Worm (Caenorhabditis elegans) whole organism, mixed stage, embryonic: ENCODE data around the gene C01G12.5.

Experiments
- M03D4.4 ChIP-seq: sonication (generic microtip); optimal IDR thresholded peaks from 2 replicates; lab custom pipeline; 2017; ENCODE audit warnings: mild to moderate bottlenecking, missing genetic modification characterization, missing compliant biosample characterization
- bed-3 ChIP-seq: fragments of 200-800 bp; sonication (Bioruptor generic); optimal IDR thresholded peaks from 3 replicates; lab custom pipeline; 2018; ENCODE audit warnings: mild to moderate bottlenecking, missing genetic modification characterization, moderate library complexity, missing compliant biosample characterization
- blmp-1 ChIP-seq: fragments of 150-350 bp; optimal IDR thresholded peaks from 2 replicates; lab custom pipeline; 2014; ENCODE audit warnings: missing biosample characterization, missing genetic modification characterization
- ceh-39 ChIP-seq: fragments of 150-350 bp; optimal IDR thresholded peaks from 2 replicates; lab custom pipeline; 2014; ENCODE audit warnings: missing biosample characterization, missing genetic modification characterization
- ceh-43 ChIP-seq: fragments of 200-800 bp; sonication (Bioruptor generic); optimal IDR thresholded peaks from 2 replicates; lab custom pipeline; 2018; ENCODE audit warnings: mild to moderate bottlenecking, missing genetic modification characterization, moderate library complexity, missing compliant biosample characterization
- ceh-83 ChIP-seq: fragments of 200-800 bp; sonication (Bioruptor generic); optimal IDR thresholded peaks from 2 replicates; lab custom pipeline; 2018; ENCODE audit warnings: mild to moderate bottlenecking, missing genetic modification characterization, missing compliant biosample characterization
- cnd-1 ChIP-seq: fragments of 200-800 bp; sonication (Bioruptor generic); optimal IDR thresholded peaks from 2 replicates; lab custom pipeline; 2018; ENCODE audit warnings: mild to moderate bottlenecking, missing genetic modification characterization, missing compliant biosample characterization
- drap-1 ChIP-seq: fragments of 200-800 bp; sonication (Bioruptor generic); optimal IDR thresholded peaks from 3 replicates; lab custom pipeline; 2018; ENCODE audit warnings: mild to moderate bottlenecking, missing genetic modification characterization, missing compliant biosample characterization
- elt-1 ChIP-seq: sonication (generic microtip); optimal IDR thresholded peaks from 2 replicates; lab custom pipeline; 2017; ENCODE audit warnings: missing genetic modification characterization, mild to moderate bottlenecking, missing compliant biosample characterization, antibody characterized with exemption, moderate library complexity, borderline replicate concordance; ENCODE audit not compliant: insufficient read depth
- elt-3 ChIP-seq: fragments of 150-350 bp; optimal IDR thresholded peaks from 2 replicates; lab custom pipeline; 2014; ENCODE audit warnings: missing biosample characterization, missing genetic modification characterization
- flh-1 ChIP-seq: fragments of 200-800 bp; sonication (Bioruptor generic); optimal IDR thresholded peaks from 2 replicates; lab custom pipeline; 2018; ENCODE audit warnings: mild to moderate bottlenecking, missing genetic modification characterization, moderate library complexity, missing compliant biosample characterization
- ham-2 ChIP-seq: fragments of 200-800 bp; sonication (Bioruptor generic); optimal IDR thresholded peaks from 2 replicates; lab custom pipeline; 2018; ENCODE audit warnings: mild to moderate bottlenecking, missing genetic modification characterization, missing compliant biosample characterization
- hlh-1 ChIP-seq: fragments of 150-350 bp; optimal IDR thresholded peaks from 2 replicates; lab custom pipeline; 2014; ENCODE audit warnings: missing biosample characterization, missing genetic modification reagents, missing genetic modification characterization
- lin-32 ChIP-seq: fragments of 200-800 bp; sonication (Bioruptor generic); optimal IDR thresholded peaks from 2 replicates; lab custom pipeline; 2018; ENCODE audit warnings: mild to moderate bottlenecking, missing genetic modification characterization, missing compliant biosample characterization
- mab-5 ChIP-seq: fragments of 150-350 bp; optimal IDR thresholded peaks from 2 replicates; lab custom pipeline; 2014; ENCODE audit warnings: missing biosample characterization, missing genetic modification characterization
- mep-1 ChIP-seq: fragments of 150-350 bp; optimal IDR thresholded peaks from 2 replicates; lab custom pipeline; 2017; ENCODE audit warnings: missing biosample characterization, missing genetic modification reagents, missing genetic modification characterization, inconsistent platforms
- mls-2 ChIP-seq: sonication (generic microtip); optimal IDR thresholded peaks from 2 replicates; lab custom pipeline; 2016; ENCODE audit warnings: mild to moderate bottlenecking, missing genetic modification characterization, moderate library complexity, missing compliant biosample characterization
- nhr-12 ChIP-seq: fragments of 150-350 bp; optimal IDR thresholded peaks from 2 replicates; lab custom pipeline; 2014; ENCODE audit warnings: missing biosample characterization, missing genetic modification characterization
- nhr-2 ChIP-seq: fragments of 150-350 bp; optimal IDR thresholded peaks from 2 replicates; lab custom pipeline; 2014; ENCODE audit warnings: missing biosample characterization, missing genetic modification characterization
- nhr-237 ChIP-seq: fragments of 150-350 bp; optimal IDR thresholded peaks from 2 replicates; lab custom pipeline; 2014; ENCODE audit warnings: missing biosample characterization, missing genetic modification characterization
- nhr-28 ChIP-seq: fragments of 150-350 bp; optimal IDR thresholded peaks from 2 replicates; lab custom pipeline; 2014; ENCODE audit warnings: missing biosample characterization, missing genetic modification characterization
- sem-2 ChIP-seq: fragments of 200-800 bp; sonication (Bioruptor generic); optimal IDR thresholded peaks from 2 replicates; lab custom pipeline; 2018; ENCODE audit warnings: mild to moderate bottlenecking, missing genetic modification characterization, missing compliant biosample characterization
- snpc-4 ChIP-seq: fragments of 150-350 bp; optimal IDR thresholded peaks from 2 replicates; lab custom pipeline; 2014; ENCODE audit warnings: missing biosample characterization, missing genetic modification characterization
- sptf-1 ChIP-seq: sonication (generic microtip); optimal IDR thresholded peaks from 2 replicates; lab custom pipeline; 2017; ENCODE audit warnings: mild to moderate bottlenecking, missing genetic modification characterization, moderate library complexity, missing compliant biosample characterization
- unc-120 ChIP-seq: sonication (generic microtip); optimal IDR thresholded peaks from 2 replicates; lab custom pipeline; 2017; ENCODE audit warnings: missing genetic modification characterization, missing compliant biosample characterization; ENCODE audit not compliant: poor library complexity, severe bottlenecking
- unc-39 ChIP-seq: fragments of 150-350 bp; optimal IDR thresholded peaks from 2 replicates; lab custom pipeline; 2014; ENCODE audit warnings: missing biosample characterization, missing genetic modification characterization
- unc-62 ChIP-seq: fragments of 150-350 bp; optimal IDR thresholded peaks from 2 replicates; lab custom pipeline; 2014; ENCODE audit warnings: missing biosample characterization, missing genetic modification reagents, missing genetic modification characterization
- zip-8 ChIP-seq: fragments of 150-350 bp; optimal IDR thresholded peaks from 2 replicates; lab custom pipeline; 2014; ENCODE audit warnings: missing biosample characterization, missing genetic modification characterization
- ztf-11 ChIP-seq: fragments of 150-350 bp; optimal IDR thresholded peaks from 2 replicates; lab custom pipeline; 2014; ENCODE audit warnings: missing biosample characterization, missing genetic modification characterization

The C01G12.5 gene

DNA sequence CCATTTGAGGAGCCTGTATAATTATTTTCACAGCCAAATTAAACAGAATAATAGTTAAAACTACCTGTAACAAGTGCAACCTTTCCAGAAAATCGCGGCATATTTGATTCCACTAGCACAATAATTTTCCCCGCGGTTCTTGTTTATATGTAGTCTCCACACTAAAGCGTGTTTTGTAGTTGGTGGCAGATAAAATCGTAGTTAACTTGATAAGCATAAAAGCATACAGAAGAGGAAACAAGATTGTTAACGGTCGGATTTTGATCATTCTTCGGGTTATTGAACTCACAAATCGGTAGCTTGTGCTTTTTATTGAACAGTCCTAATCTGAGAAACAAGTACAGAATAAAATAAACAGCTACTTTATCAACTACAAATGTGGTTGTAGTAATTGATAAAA lies at the start of gene C01G12.5:
C01G12.5 (minus strand) TSS at position 101 of the 400 bp plus-strand sequence.
- TF ChIP-seq sem-2 (GFP tag; lab: Kevin White, UChicago) (no peak), nhr-12 (no peak), unc-62 (no peak), M03D4.4 (tag; lab: Kevin White, UChicago) (no peak), flh-1 (GFP tag; lab: Kevin White, UChicago) (no peak)
- TF ChIP-seq, all 35 proteins: peak for 0

DNA sequence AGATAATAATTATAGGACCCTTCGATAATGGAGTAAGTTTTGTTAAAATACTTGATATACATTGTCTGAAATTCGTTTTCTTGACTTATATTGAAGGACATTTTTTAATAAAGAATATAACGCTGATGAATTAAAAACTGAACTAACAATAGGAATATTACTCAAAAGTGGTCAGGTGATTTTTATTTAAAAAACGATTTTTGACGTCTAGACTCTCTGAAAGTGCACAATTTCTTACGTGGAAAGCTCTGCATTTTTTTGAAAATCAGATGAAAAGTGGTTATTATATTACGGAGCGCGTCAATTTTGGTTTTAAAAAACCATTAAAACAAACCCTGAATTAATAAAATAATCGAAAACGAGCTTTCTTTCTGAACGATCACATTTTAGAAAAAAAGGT lies 49.4 kb upstream of the C01G12.5 start, which contains the start of gene sre-13:
sre-13 (minus strand) TSS at position 101 of the 400 bp plus-strand sequence.
- no peak for TF ChIP-seq elt-1 (tag; lab: Kevin White, UChicago)
- no peak for TF ChIP-seq mls-2
- no peak for TF ChIP-seq ham-2
- no peak for TF ChIP-seq hlh-1 (tag; lab: Kevin White, UChicago)
- TF ChIP-seq zip-8 (tag; lab: Kevin White, UChicago), result no peak
- no peak for TF ChIP-seq nhr-2 (tag; lab: Kevin White, UChicago)
- TF ChIP-seq snpc-4 (tag; lab: Kevin White, UChicago), result no peak
- no peak for TF ChIP-seq drap-1 (GFP tag; lab: Kevin White, UChicago)

DNA sequence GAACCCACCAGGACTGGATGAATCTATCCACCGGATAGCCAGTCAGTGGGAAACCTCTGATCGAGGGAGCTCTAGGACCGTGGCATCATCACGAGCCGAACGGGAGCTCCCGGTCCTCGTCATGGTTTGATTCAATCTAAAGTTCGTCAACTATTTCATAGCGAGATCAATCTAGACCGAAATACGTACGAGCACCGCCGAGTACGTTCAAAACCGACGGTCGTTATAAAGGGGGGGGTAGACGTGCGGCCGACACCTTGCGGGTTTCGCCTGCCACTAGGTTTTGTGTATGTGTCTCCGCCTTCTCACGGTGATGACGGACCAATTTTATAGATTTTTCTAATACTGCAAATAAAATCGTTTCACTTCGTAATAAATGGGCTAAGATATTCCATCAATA lies 48.6 kb upstream of the C01G12.5 start:
- peak; percentile 8 for TF ChIP-seq cnd-1 (tag; lab: Kevin White, UChicago)

DNA sequence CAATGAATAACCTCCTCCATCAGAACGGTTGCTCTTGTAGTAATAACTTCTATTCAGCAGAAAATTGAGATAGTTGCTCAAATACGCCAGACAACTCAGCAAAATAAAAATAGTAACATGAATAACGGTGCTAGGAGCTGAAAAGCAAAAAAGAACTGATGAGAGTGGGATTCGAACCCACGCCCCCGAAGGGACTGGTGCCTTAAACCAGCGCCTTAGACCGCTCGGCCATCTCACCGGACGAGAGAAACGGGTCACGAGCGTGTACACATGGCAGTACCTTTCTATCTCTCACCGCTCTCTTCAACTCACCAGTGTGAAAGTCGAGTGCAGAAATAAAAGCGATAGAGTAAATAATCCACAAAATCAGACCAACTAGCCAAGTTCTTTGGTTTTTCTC lies 47.9 kb upstream of the C01G12.5 start:
- TF ChIP-seq bed-3 (GFP tag; lab: Kevin White, UChicago) (peak; percentile 21), elt-3 (tag; lab: Kevin White, UChicago) (no peak), nhr-237 (tag; lab: Kevin White, UChicago) (no peak), mls-2 (peak; percentile 70), sptf-1 (tag; lab: Kevin White, UChicago) (peak; percentile 86), ham-2 (no peak), sem-2 (GFP tag; lab: Kevin White, UChicago) (peak; percentile 58), cnd-1 (tag; lab: Kevin White, UChicago) (peak; percentile 52), nhr-28 (peak; percentile 6), flh-1 (GFP tag; lab: Kevin White, UChicago) (peak; percentile 7), drap-1 (GFP tag; lab: Kevin White, UChicago) (peak; percentile 79), M03D4.4 (tag; lab: Kevin White, UChicago) (peak; percentile 68), ceh-43 (GFP tag; lab: Kevin White, UChicago) (peak; percentile 48), ceh-83 (GFP tag; lab: Kevin White, UChicago) (peak; percentile 45), ztf-11 (tag; lab: Kevin White, UChicago) (no peak), lin-32 (GFP tag; lab: Kevin White, UChicago) (peak; percentile 70), unc-120 (tag; lab: Kevin White, UChicago) (peak; percentile 67), ceh-39 (tag; lab: Kevin White, UChicago) (no peak), mep-1 (tag; lab: Kevin White, UChicago) (peak; percentile 4), nhr-2 (tag; lab: Kevin White, UChicago) (no peak), blmp-1 (tag; lab: Kevin White, UChicago) (no peak), mab-5 (tag; lab: Kevin White, UChicago) (no peak), elt-1 (tag; lab: Kevin White, UChicago) (no peak)

DNA sequence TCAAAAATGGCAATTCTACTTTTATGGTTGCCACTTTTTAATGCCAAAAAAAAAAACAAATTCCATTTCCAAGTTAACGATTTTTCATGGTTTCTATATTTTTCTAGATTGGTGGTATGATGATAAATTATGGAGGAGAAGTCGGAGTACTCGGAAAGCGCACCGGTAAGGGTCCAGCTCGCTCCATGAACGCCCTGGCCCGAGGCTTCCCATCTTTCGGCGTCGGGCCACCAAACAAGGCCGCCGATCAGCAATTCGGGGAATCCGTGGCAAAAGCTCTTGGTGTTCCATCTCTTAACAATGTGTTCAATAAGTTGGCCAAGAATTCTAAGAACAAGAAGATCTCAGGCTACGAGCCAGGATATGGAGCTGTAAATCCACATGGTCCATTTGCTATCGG lies 46.7 kb upstream of the C01G12.5 start:
- no peak for TF ChIP-seq unc-62
- no peak for TF ChIP-seq blmp-1 (tag; lab: Kevin White, UChicago)
- no peak for TF ChIP-seq unc-39

DNA sequence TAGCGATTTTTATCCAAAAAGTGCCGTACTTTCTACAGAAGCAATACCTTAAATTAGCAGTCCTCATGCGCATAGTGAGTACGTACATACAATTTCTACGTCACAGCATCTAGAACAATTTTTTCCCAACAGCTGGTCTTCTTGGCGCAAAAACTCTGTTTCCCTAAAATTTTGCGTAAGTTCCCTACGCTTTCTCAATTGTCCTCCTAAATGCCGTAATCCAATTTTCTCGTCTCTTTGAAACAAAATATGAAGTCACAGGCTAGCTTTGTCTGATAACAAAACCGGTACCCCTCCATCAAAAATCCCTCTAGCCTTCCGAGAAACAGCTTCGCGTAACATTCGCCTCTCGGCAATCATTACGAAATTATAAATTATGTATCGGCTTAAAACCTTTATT lies 45.5 kb upstream of the C01G12.5 start, which contains the start of gene C38C6.3:
C38C6.3 (plus strand) TSS at position 301 of the 400 bp plus-strand sequence.
- TF ChIP-seq unc-120 (tag; lab: Kevin White, UChicago) (no peak), snpc-4 (tag; lab: Kevin White, UChicago) (no peak), ztf-11 (tag; lab: Kevin White, UChicago) (no peak), ceh-83 (GFP tag; lab: Kevin White, UChicago) (no peak)
